Worm (Caenorhabditis elegans): ENCODE results near the gene acbp-4.

DNA sequence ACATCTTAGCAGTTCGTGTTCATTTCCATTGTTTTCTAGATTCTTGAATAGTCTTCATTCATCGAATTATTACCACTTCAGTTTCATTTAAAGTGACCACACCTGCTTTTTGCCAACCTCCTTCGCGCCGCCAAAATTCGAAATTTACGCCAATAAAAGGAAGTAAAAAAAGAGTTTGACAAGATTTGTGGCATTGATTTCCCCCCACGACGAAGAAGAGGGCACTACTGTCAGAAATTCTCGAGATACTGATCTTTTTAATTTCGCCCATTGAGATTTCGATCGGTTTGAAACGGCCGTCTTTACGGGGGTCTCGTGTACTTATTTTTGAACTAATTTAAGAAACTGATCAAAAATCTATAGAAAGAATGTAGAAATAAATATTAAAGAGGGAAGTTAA lies 7.2 kb downstream of the acbp-4 start:
- TF ChIP-seq klf-2 (GFP tag; conservative IDR thresholded peaks at IDR 0.05) (no peak), ztf-23 (GFP tag; IDR thresholded peaks at IDR 0.05) (no peak), T22C8.4 (GFP tag; IDR thresholded peaks at IDR 0.05) (no peak), ref-1 (GFP tag; conservative IDR thresholded peaks at IDR 0.05) (no peak)

All from whole organism, midembryonic.